Fruit fly (Drosophila melanogaster): ENCODE data around the gene ncm.

Gene ncm

dm6 chr2L:18477455-18477854, 28.7 kb upstream of the ncm start (continued):
- TF ChIP-seq sisA (GFP tag; IDR thresholded peaks at IDR 0.05) (peak; percentile 92), CG16863 (GFP tag; optimal IDR thresholded peaks at IDR 0.05) (no peak), CG6175 (GFP tag; IDR thresholded peaks at IDR 0.05) (peak; percentile 76; the same call in 2 of the 3 replicates), CG8388 (GFP tag; optimal IDR thresholded peaks at IDR 0.05) (peak; percentile 95), tap (tag; optimal IDR thresholded peaks at IDR 0.05) (peak; percentile 91), NfI (GFP tag; optimal IDR thresholded peaks at IDR 0.05) (peak; percentile 78), Xrp1 (GFP tag; IDR thresholded peaks at IDR 0.05) (peak; percentile 98), CG13287 (GFP tag; IDR thresholded peaks at IDR 0.05; ENCODE audit: partially characterized antibody) (no peak), GATAe (GFP tag; conservative IDR thresholded peaks at IDR 0.05) (peak; percentile 66), CG2712 (tag; optimal IDR thresholded peaks at IDR 0.05) (peak; percentile 97), zfh1 (GFP tag; IDR thresholded peaks at IDR 0.05) (peak; percentile 92), CG18599 (GFP tag; optimal IDR thresholded peaks at IDR 0.05) (peak; percentile 86), CG14667 (GFP tag; IDR thresholded peaks at IDR 0.05) (peak; percentile 93), CG5245 (GFP tag; optimal IDR thresholded peaks at IDR 0.05) (peak; percentile 86), btn (GFP tag; optimal IDR thresholded peaks at IDR 0.05) (no peak), CG7556 (GFP tag; optimal IDR thresholded peaks at IDR 0.05) (peak; percentile 92), stwl (tag; optimal IDR thresholded peaks at IDR 0.05) (peak; percentile 63), cg (GFP tag; optimal IDR thresholded peaks at IDR 0.05) (peak; percentile 36), B-H2 (GFP tag; optimal IDR thresholded peaks at IDR 0.05) (peak; percentile 33), tup (GFP tag; optimal IDR thresholded peaks at IDR 0.05) (peak; percentile 55), ash1 (GFP tag; optimal IDR thresholded peaks at IDR 0.05) (no peak), Dll (GFP tag; IDR thresholded peaks at IDR 0.05; ENCODE audit: partially characterized antibody) (no peak), CG1792 (GFP tag; optimal IDR thresholded peaks at IDR 0.05) (peak; percentile 26), CG7839 (tag; optimal IDR thresholded peaks at IDR 0.05) (peak; percentile 96), lilli (GFP tag; optimal IDR thresholded peaks at IDR 0.05) (peak; percentile 69), CG12391 (tag; optimal IDR thresholded peaks at IDR 0.05) (peak; percentile 95), C15 (GFP tag; IDR thresholded peaks at IDR 0.05) (peak; percentile 88), sqz (GFP tag; optimal IDR thresholded peaks at IDR 0.05) (peak; percentile 78), CG10321 (GFP tag; IDR thresholded peaks at IDR 0.05) (no peak), CG17385 (GFP tag; optimal IDR thresholded peaks at IDR 0.05) (peak; percentile 85), gem (tag; optimal IDR thresholded peaks at IDR 0.05) (peak; percentile 96), so (GFP tag; IDR thresholded peaks at IDR 0.05) (peak; percentile 88), ci (GFP tag; IDR thresholded peaks at IDR 0.05) (peak; percentile 96), dm (GFP tag; optimal IDR thresholded peaks at IDR 0.05) (peak; percentile 5), CG31388 (GFP tag; optimal IDR thresholded peaks at IDR 0.05) (peak; percentile 63), CG15269 (tag; optimal IDR thresholded peaks at IDR 0.05) (no peak), Opbp (GFP tag; IDR thresholded peaks at IDR 0.05; ENCODE audit: partially characterized antibody) (no peak), wek (GFP tag; optimal IDR thresholded peaks at IDR 0.05) (peak; percentile 53), CG14965 (GFP tag; optimal IDR thresholded peaks at IDR 0.05; ENCODE audit: borderline replicate concordance) (no peak), onecut (GFP tag; IDR thresholded peaks at IDR 0.05) (peak; percentile 86), dati (GFP tag; IDR thresholded peaks at IDR 0.05) (no peak; the same call in 1 of the 2 replicates), CoRest (tag; optimal IDR thresholded peaks at IDR 0.05) (peak; percentile 95), psq (GFP tag; optimal IDR thresholded peaks at IDR 0.05) (peak; percentile 65), slbo (GFP tag; IDR thresholded peaks at IDR 0.05) (peak; percentile 89), CG17361 (GFP tag; IDR thresholded peaks at IDR 0.05) (peak; percentile 94), Ets97D (GFP tag; optimal IDR thresholded peaks at IDR 0.05) (peak; percentile 25), ATbp (GFP tag; optimal IDR thresholded peaks at IDR 0.05) (peak; percentile 88), CG9609 (GFP tag; optimal IDR thresholded peaks at IDR 0.05) (no peak), CG17568 (GFP tag; optimal IDR thresholded peaks at IDR 0.05) (peak; percentile 78), bowl (GFP tag; IDR thresholded peaks at IDR 0.05) (peak; percentile 73; the same call in 1 of the 2 replicates)

Data from whole organism, embryonic.